Fruit fly (Drosophila melanogaster): ENCODE measurements around the gene CG8892.

DNA sequence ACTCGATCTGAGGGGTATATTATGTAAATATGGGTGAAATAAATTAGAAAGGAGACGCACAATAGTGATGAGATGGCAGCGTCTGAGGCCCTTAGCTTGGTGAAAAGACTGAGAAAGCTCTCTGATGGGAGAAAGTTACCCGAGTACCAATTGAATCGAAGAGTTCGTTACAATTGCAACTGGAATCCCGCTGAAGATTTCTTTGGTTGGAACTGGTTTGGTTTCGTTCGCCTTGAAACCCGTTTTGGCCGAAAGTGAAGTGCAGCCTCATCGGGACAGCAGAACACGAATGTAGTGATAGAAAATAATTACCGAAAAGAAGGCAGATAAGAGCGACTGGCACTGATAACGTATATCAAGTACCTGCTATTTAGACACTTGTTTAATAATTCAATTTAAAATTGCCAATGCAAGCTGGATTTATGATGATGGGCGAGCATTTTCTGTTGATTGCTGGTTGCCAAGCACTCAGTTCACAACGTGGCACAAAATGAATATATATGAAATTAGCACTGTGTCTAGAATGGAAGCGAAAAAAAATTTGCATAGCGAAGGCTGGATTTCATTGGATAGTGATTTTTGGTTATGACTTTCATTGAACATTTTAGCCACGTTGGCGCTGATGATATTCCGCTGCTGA lies 15.0 kb upstream of the CG8892 start:
- TF ChIP-seq CG32121 (GFP tag; IDR thresholded peaks at IDR 0.05) = no peak
- no peak for TF ChIP-seq Pif1B (GFP tag; optimal IDR thresholded peaks at IDR 0.05)
- TF ChIP-seq CG12605 (GFP tag; IDR thresholded peaks at IDR 0.05) = no peak
